Fruit fly (Drosophila melanogaster): Measurements from ENCODE around the gene CG15456.

CG15456 gene

DNA sequence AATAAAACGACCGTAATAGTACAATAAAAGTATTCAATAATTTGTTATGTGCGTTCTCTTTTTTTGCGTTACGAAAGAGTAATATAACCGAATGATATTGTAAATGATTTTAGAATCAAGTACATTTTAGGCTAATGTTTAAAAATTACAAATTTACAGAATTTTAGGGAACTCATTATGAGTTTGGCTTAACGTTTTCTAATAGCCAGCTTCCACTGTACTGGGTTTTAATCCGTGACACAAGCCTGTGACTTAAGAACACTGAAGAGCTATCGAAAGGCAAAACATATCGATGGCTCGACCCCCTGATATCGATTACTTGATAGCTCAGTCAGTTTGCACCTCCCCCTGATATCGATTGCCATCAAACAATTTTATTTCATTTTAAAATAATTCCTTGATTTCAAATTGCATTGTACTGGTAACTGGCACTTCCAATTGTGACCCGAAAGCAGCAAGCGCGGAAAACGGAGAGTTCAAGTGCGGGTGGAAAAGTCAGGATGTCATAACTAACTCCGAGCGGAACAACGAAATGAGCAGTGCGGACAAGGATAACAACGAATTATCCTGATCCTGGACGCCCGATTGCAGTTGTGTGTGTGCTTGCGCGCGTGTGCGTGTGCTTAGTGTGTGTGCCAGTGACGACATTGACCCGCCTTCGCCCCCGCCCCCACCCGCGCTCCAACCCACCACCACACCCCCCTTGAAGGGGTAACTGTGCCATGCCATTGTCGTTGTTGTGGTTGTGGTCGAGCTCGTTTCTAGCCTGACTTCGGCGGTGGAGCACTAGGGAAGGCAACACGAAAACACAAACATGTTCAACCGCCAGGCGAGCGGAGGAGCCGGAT lies 32.6 kb downstream of the CG15456 start, which contains the start of gene HERC2 (continued):
- TF ChIP-seq CG32767 (GFP tag; IDR thresholded peaks at IDR 0.05): no peak
- no peak for TF ChIP-seq Poxn (GFP tag; IDR thresholded peaks at IDR 0.05)
- TF ChIP-seq ci (GFP tag; IDR thresholded peaks at IDR 0.05): 0 out of 3 replicates have a peak, but pooled peaks have one; percentile 15
- peak; percentile 79 for TF ChIP-seq inv (GFP tag; IDR thresholded peaks at IDR 0.05; ENCODE audit: partially characterized antibody)
- peak; percentile 23 for TF ChIP-seq CG12659 (GFP tag; optimal IDR thresholded peaks at IDR 0.05)
- TF ChIP-seq dmrt99B (tag; optimal IDR thresholded peaks at IDR 0.05): no peak
- TF ChIP-seq CG9932 (GFP tag; IDR thresholded peaks at IDR 0.05): peak; percentile 79
- TF ChIP-seq cato (GFP tag; optimal IDR thresholded peaks at IDR 0.05; ENCODE audit: borderline replicate concordance): no peak
- peak; percentile 12 for TF ChIP-seq Fer3 (tag; optimal IDR thresholded peaks at IDR 0.05)
- peak; percentile 45 for TF ChIP-seq CG4404 (GFP tag; IDR thresholded peaks at IDR 0.05)
- TF ChIP-seq CG14014 (GFP tag; IDR thresholded peaks at IDR 0.05): 0 out of 2 replicates have a peak, but pooled peaks have one; percentile 24
- peak; percentile 39; the same call in 1 of the 2 replicates for TF ChIP-seq cas (GFP tag; IDR thresholded peaks at IDR 0.05)
- TF ChIP-seq HmgZ (tag; optimal IDR thresholded peaks at IDR 0.05): peak; percentile 35
- peak; percentile 73 for TF ChIP-seq mam (GFP tag; optimal IDR thresholded peaks at IDR 0.05)
- peak; percentile 11 for TF ChIP-seq CG10654 (GFP tag; optimal IDR thresholded peaks at IDR 0.05)
- no peak for TF ChIP-seq CG2875 (GFP tag; optimal IDR thresholded peaks at IDR 0.05)
- TF ChIP-seq Bgb (GFP tag; IDR thresholded peaks at IDR 0.05; ENCODE audit: partially characterized antibody): peak; percentile 94
- TF ChIP-seq MBD-R2 (GFP tag; IDR thresholded peaks at IDR 0.05): peak; percentile 72
- no peak for TF ChIP-seq trh (GFP tag; optimal IDR thresholded peaks at IDR 0.05)
- TF ChIP-seq bab2 (GFP tag; optimal IDR thresholded peaks at IDR 0.05): peak; percentile 60
- no peak for TF ChIP-seq CG17568 (GFP tag; optimal IDR thresholded peaks at IDR 0.05)
- no peak for TF ChIP-seq pfk (GFP tag; optimal IDR thresholded peaks at IDR 0.05)
- TF ChIP-seq Pdp1 (GFP tag; optimal IDR thresholded peaks at IDR 0.05): peak; percentile 57 to 62
- peak; percentile 44 for TF ChIP-seq Side (GFP tag; optimal IDR thresholded peaks at IDR 0.05)
- peak; percentile 54; the same call in 1 of the 2 replicates for TF ChIP-seq sisA (GFP tag; IDR thresholded peaks at IDR 0.05)
- TF ChIP-seq Max (GFP tag; optimal IDR thresholded peaks at IDR 0.05): peak; percentile 25
- no peak for TF ChIP-seq dimm (GFP tag; IDR thresholded peaks at IDR 0.05)
- TF ChIP-seq CG12942 (GFP tag; optimal IDR thresholded peaks at IDR 0.05): peak; percentile 34
- TF ChIP-seq Lpt (GFP tag; optimal IDR thresholded peaks at IDR 0.05): no peak
- no peak for TF ChIP-seq CG1233 (GFP tag; optimal IDR thresholded peaks at IDR 0.05)
- peak; percentile 93 for TF ChIP-seq Ets65A (GFP tag)
- peak; percentile 70 for TF ChIP-seq CG9215 (GFP tag; IDR thresholded peaks at IDR 0.05)
- TF ChIP-seq Fer1 (GFP tag; optimal IDR thresholded peaks at IDR 0.05): no peak
- no peak for TF ChIP-seq pan (optimal IDR thresholded peaks at IDR 0.05)
- TF ChIP-seq pan (GFP tag; optimal IDR thresholded peaks at IDR 0.05 in 1 of 2, IDR thresholded peaks at IDR 0.05 in 1 of 2): peak in 1 of 2 experiments; percentile 56
- no peak for TF ChIP-seq Rx (GFP tag; IDR thresholded peaks at IDR 0.05)
- TF ChIP-seq pnt (GFP tag; optimal IDR thresholded peaks at IDR 0.05): peak; percentile 20
- peak; percentile 28 for TF ChIP-seq Dp (GFP tag; optimal IDR thresholded peaks at IDR 0.05)
- TF ChIP-seq CG2889 (GFP tag; IDR thresholded peaks at IDR 0.05): 0 out of 3 replicates have a peak, but pooled peaks have one; percentile 18
- TF ChIP-seq Bdp1 (GFP tag; optimal IDR thresholded peaks at IDR 0.05): peak; percentile 3
- TF ChIP-seq stwl (tag; optimal IDR thresholded peaks at IDR 0.05): peak; percentile 48
- 0 out of 2 replicates have a peak, but pooled peaks have one; percentile 31 for TF ChIP-seq ap (GFP tag; IDR thresholded peaks at IDR 0.05)
- TF ChIP-seq C15 (GFP tag; IDR thresholded peaks at IDR 0.05): 0 out of 3 replicates have a peak, but pooled peaks have one; percentile 10
- TF ChIP-seq CG10267 (tag; optimal IDR thresholded peaks at IDR 0.05): peak; percentile 46
- peak; percentile 12 for TF ChIP-seq Dek (tag; optimal IDR thresholded peaks at IDR 0.05)
- no peak for TF ChIP-seq ewg (GFP tag; optimal IDR thresholded peaks at IDR 0.05)
- TF ChIP-seq CG15011 (GFP tag; optimal IDR thresholded peaks at IDR 0.05): no peak
- peak; percentile 74; the same call in 1 of the 2 replicates for TF ChIP-seq sna (GFP tag; IDR thresholded peaks at IDR 0.05; ENCODE audit: partially characterized antibody)
- TF ChIP-seq pita (GFP tag; optimal IDR thresholded peaks at IDR 0.05): no peak

All from whole organism, embryonic.